Fruit fly (Drosophila melanogaster) whole organism, embryonic: ENCODE measurements around the gene cdi.

Experiments used
- CG12071 ChIP-seq: fragments of 200-800 bp; sonication (Bioruptor generic); optimal IDR thresholded peaks from 3 replicates; lab custom pipeline; 2018; ENCODE audit warnings: missing biosample characterization, mild to moderate bottlenecking, missing genetic modification characterization
- CG12299 ChIP-seq: fragments of 200-800 bp; sonication (Bioruptor generic); optimal IDR thresholded peaks from 2 replicates; lab custom pipeline; 2018; ENCODE audit warnings: missing biosample characterization, mild to moderate bottlenecking, missing genetic modification characterization
- CG12769 ChIP-seq: fragments of 200-800 bp; sonication (Bioruptor generic); optimal IDR thresholded peaks from 2 replicates; lab custom pipeline; 2019; ENCODE audit warnings: missing biosample characterization, mild to moderate bottlenecking, missing genetic modification characterization, moderate library complexity
- CG15696 ChIP-seq: fragments of 200-800 bp; sonication (Bioruptor generic); optimal IDR thresholded peaks from 2 replicates; lab custom pipeline; 2019; ENCODE audit warnings: missing biosample characterization, mild to moderate bottlenecking, missing genetic modification characterization, moderate library complexity
- CG1792 ChIP-seq: fragments of 200-800 bp; sonication (Bioruptor generic); optimal IDR thresholded peaks from 2 replicates; lab custom pipeline; 2016; ENCODE audit warnings: missing biosample characterization, missing genetic modification characterization
- CG18764 ChIP-seq: fragments of 200-800 bp; sonication (Bioruptor generic); optimal IDR thresholded peaks from 3 replicates; lab custom pipeline; 2016; ENCODE audit warnings: missing biosample characterization, missing genetic modification characterization
- CG2889 ChIP-seq: fragments of 200-800 bp; sonication (Bioruptor generic); IDR thresholded peaks from 3 replicates; pipeline ENCODE4 v1.3.6; 2022; ENCODE audit warnings: missing biosample characterization, missing genetic modification characterization
- CG34376 ChIP-seq: fragments of 200-800 bp; sonication (Bioruptor generic); optimal IDR thresholded peaks from 2 replicates; lab custom pipeline; 2018; ENCODE audit warnings: missing biosample characterization, mild to moderate bottlenecking, missing genetic modification characterization
- CG34422 ChIP-seq: fragments of 200-800 bp; sonication (Bioruptor generic); IDR thresholded peaks from 3 replicates; pipeline ENCODE4 v1.3.6; 2022; ENCODE audit warnings: missing biosample characterization, missing genetic modification characterization
- CG42726 ChIP-seq: fragments of 200-800 bp; sonication (Bioruptor generic); IDR thresholded peaks from 2 replicates; pipeline ENCODE4 v1.3.6; 2022; ENCODE audit warnings: missing biosample characterization, missing genetic modification characterization; ENCODE audit not compliant: partially characterized antibody
- CG4328 ChIP-seq: fragments of 200-800 bp; sonication (Bioruptor generic); optimal IDR thresholded peaks from 3 replicates; lab custom pipeline; 2017; ENCODE audit warnings: missing biosample characterization, missing genetic modification reagents, missing genetic modification characterization
- CG4424 ChIP-seq: fragments of 200-800 bp; sonication (Bioruptor generic); optimal IDR thresholded peaks from 3 replicates; lab custom pipeline; 2016; ENCODE audit warnings: missing biosample characterization, missing genetic modification characterization
- CG5180 ChIP-seq: fragments of 200-800 bp; sonication (Bioruptor generic); optimal IDR thresholded peaks from 3 replicates; lab custom pipeline; 2017; ENCODE audit warnings: missing biosample characterization, missing genetic modification characterization, mild to moderate bottlenecking, moderate library complexity, missing genetic modification reagents
- CG6854 ChIP-seq: fragments of 200-800 bp; sonication (Bioruptor generic); optimal IDR thresholded peaks from 3 replicates; lab custom pipeline; 2017; ENCODE audit warnings: missing biosample characterization, mild to moderate bottlenecking, missing genetic modification characterization
- CG7745 ChIP-seq: fragments of 200-800 bp; sonication (Bioruptor generic); optimal IDR thresholded peaks from 2 replicates; lab custom pipeline; 2018; ENCODE audit warnings: missing biosample characterization, mild to moderate bottlenecking, missing genetic modification characterization, moderate library complexity
- CG7928 ChIP-seq: fragments of 200-800 bp; sonication (Bioruptor generic); optimal IDR thresholded peaks from 2 replicates; lab custom pipeline; 2017; ENCODE audit warnings: missing biosample characterization, mild to moderate bottlenecking, missing genetic modification characterization
- D19B ChIP-seq: fragments of 200-800 bp; sonication (Bioruptor generic); optimal IDR thresholded peaks from 2 replicates; lab custom pipeline; 2017; ENCODE audit warnings: missing biosample characterization, mild to moderate bottlenecking, missing genetic modification characterization
- Dbx ChIP-seq: fragments of 200-800 bp; sonication (Bioruptor generic); IDR thresholded peaks from 3 replicates; pipeline ENCODE4 v1.3.6; 2022; ENCODE audit warnings: missing biosample characterization, missing genetic modification characterization
- Dip2 ChIP-seq: fragments of 200-800 bp; sonication (Bioruptor generic); IDR thresholded peaks from 2 replicates; pipeline ENCODE4 v1.3.6; 2022; ENCODE audit warnings: missing biosample characterization, missing genetic modification characterization
- Dll ChIP-seq: fragments of 200-800 bp; sonication (Bioruptor generic); IDR thresholded peaks from 4 replicates; pipeline ENCODE4 v1.3.6; 2022; ENCODE audit warnings: missing biosample characterization, missing genetic modification characterization; ENCODE audit not compliant: partially characterized antibody
- Fer1 ChIP-seq: fragments of 200-800 bp; sonication (Bioruptor generic); optimal IDR thresholded peaks from 2 replicates; lab custom pipeline; 2017; ENCODE audit warnings: missing biosample characterization, mild to moderate bottlenecking, missing genetic modification characterization
- Hand ChIP-seq: fragments of 200-800 bp; sonication (Bioruptor generic); optimal IDR thresholded peaks from 2 replicates; lab custom pipeline; 2017; ENCODE audit warnings: mild to moderate bottlenecking, missing biosample characterization, missing genetic modification reagents, missing genetic modification characterization
- Hmx ChIP-seq: fragments of 200-800 bp; sonication (Bioruptor generic); optimal IDR thresholded peaks from 2 replicates; lab custom pipeline; 2016; ENCODE audit warnings: missing biosample characterization, missing genetic modification characterization
- Mes4 ChIP-seq: fragments of 200-800 bp; sonication (Bioruptor generic); optimal IDR thresholded peaks from 2 replicates; lab custom pipeline; 2016; ENCODE audit warnings: missing biosample characterization, missing genetic modification characterization
- Nf-YC ChIP-seq: fragments of 200-800 bp; optimal IDR thresholded peaks from 3 replicates; lab custom pipeline; 2019; ENCODE audit warnings: missing biosample characterization, mild to moderate bottlenecking, missing genetic modification characterization, moderate library complexity
- NfI ChIP-seq: fragments of 200-800 bp; sonication (Bioruptor generic); optimal IDR thresholded peaks from 3 replicates; lab custom pipeline; 2018; ENCODE audit warnings: missing biosample characterization, mild to moderate bottlenecking, missing genetic modification characterization, moderate library complexity
- Optix ChIP-seq: fragments of 200-800 bp; sonication (Bioruptor generic); IDR thresholded peaks from 3 replicates; pipeline ENCODE4 v1.3.6; 2022; ENCODE audit warnings: missing biosample characterization, missing genetic modification characterization
- Ravus ChIP-seq: fragments of 200-800 bp; sonication (Bioruptor generic); IDR thresholded peaks from 2 replicates; pipeline ENCODE4 v1.3.6; 2022; ENCODE audit warnings: missing biosample characterization, missing genetic modification characterization
- Taf1 ChIP-seq: fragments of 200-800 bp; sonication (Bioruptor generic); IDR thresholded peaks from 2 replicates; pipeline ENCODE4 v1.3.6; 2022; ENCODE audit warnings: missing biosample characterization, missing genetic modification characterization
- Trl ChIP-seq, 3 experiments: fragments of >200 bp in 2 of 3; fragments of 200-800 bp in 1 of 3; sonication (Bioruptor generic) in 1 of 3; optimal IDR thresholded peaks; 2 replicates in 1 of 3; 3 replicates in 2 of 3; lab custom pipeline; 2016 to 2017; ENCODE audit warnings: missing biosample characterization in 1 of 3, missing genetic modification characterization in 1 of 3
- YL-1 ChIP-seq: fragments of 200-800 bp; sonication (Bioruptor generic); optimal IDR thresholded peaks from 3 replicates; lab custom pipeline; 2017; ENCODE audit warnings: missing biosample characterization, mild to moderate bottlenecking, missing genetic modification characterization
- ara ChIP-seq: fragments of 200-800 bp; sonication (Bioruptor generic); IDR thresholded peaks from 2 replicates; pipeline ENCODE4 v1.3.6; 2022; ENCODE audit warnings: missing biosample characterization, missing genetic modification characterization
- ash1 ChIP-seq: fragments of 200-800 bp; sonication (Bioruptor generic); optimal IDR thresholded peaks from 2 replicates; lab custom pipeline; 2018; ENCODE audit warnings: missing biosample characterization, mild to moderate bottlenecking, missing genetic modification characterization
- bcd ChIP-seq: fragments of 200-800 bp; sonication (Bioruptor generic); optimal IDR thresholded peaks from 2 replicates; lab custom pipeline; 2017; ENCODE audit warnings: missing biosample characterization, mild to moderate bottlenecking, missing genetic modification characterization
- gro ChIP-seq: fragments of 200-800 bp; sonication (Bioruptor generic); optimal IDR thresholded peaks from 2 replicates; lab custom pipeline; 2016; ENCODE audit warnings: missing biosample characterization, missing genetic modification characterization
- her ChIP-seq: fragments of 200-800 bp; sonication (Bioruptor generic); optimal IDR thresholded peaks from 2 replicates; lab custom pipeline; 2016; ENCODE audit warnings: missing biosample characterization, missing genetic modification characterization
- ind ChIP-seq: fragments of 200-800 bp; sonication (Bioruptor generic); optimal IDR thresholded peaks from 3 replicates; lab custom pipeline; 2016; ENCODE audit warnings: missing biosample characterization, missing genetic modification characterization
- jing ChIP-seq: fragments of 200-800 bp; sonication (Bioruptor generic); optimal IDR thresholded peaks from 2 replicates; lab custom pipeline; 2018; ENCODE audit warnings: missing biosample characterization, mild to moderate bottlenecking, missing genetic modification characterization
- kay ChIP-seq: fragments of 200-800 bp; sonication (Bioruptor generic); optimal IDR thresholded peaks from 2 replicates; lab custom pipeline; 2016; ENCODE audit warnings: missing biosample characterization, missing genetic modification characterization
- ken ChIP-seq: fragments of 200-800 bp; sonication (Bioruptor generic); IDR thresholded peaks from 3 replicates; pipeline ENCODE4 v1.3.6; 2022; ENCODE audit warnings: missing biosample characterization, missing genetic modification characterization
- klu ChIP-seq: fragments of 200-800 bp; sonication (Bioruptor generic); IDR thresholded peaks from 2 replicates; pipeline ENCODE4 v1.3.6; 2022; ENCODE audit warnings: missing biosample characterization, missing genetic modification characterization
- kni ChIP-seq: fragments of 200-800 bp; sonication (Bioruptor generic); optimal IDR thresholded peaks from 3 replicates; lab custom pipeline; 2017; ENCODE audit warnings: mild to moderate bottlenecking, missing biosample characterization, missing genetic modification reagents, missing genetic modification characterization
- slbo ChIP-seq: fragments of 200-800 bp; sonication (Bioruptor generic); IDR thresholded peaks from 2 replicates; pipeline ENCODE4 v1.3.6; 2022; ENCODE audit warnings: missing biosample characterization, missing genetic modification characterization
- ssp ChIP-seq: fragments of 200-800 bp; sonication (Bioruptor generic); IDR thresholded peaks from 2 replicates; pipeline ENCODE4 v1.3.6; 2022; ENCODE audit warnings: missing biosample characterization, missing genetic modification characterization
- tgo ChIP-seq: fragments of 200-800 bp; sonication (Bioruptor generic); IDR thresholded peaks from 3 replicates; pipeline ENCODE4 v1.3.6; 2022; ENCODE audit warnings: missing biosample characterization, missing genetic modification characterization
- tna ChIP-seq: fragments of 200-800 bp; sonication (Bioruptor generic); IDR thresholded peaks from 2 replicates; pipeline ENCODE4 v1.3.6; 2022; ENCODE audit warnings: missing biosample characterization, missing genetic modification characterization; ENCODE audit not compliant: partially characterized antibody
- trem ChIP-seq: fragments of 200-800 bp; optimal IDR thresholded peaks from 3 replicates; lab custom pipeline; 2019; ENCODE audit warnings: missing biosample characterization, mild to moderate bottlenecking, missing genetic modification characterization, moderate library complexity
- usp ChIP-seq: fragments of >200 bp; optimal IDR thresholded peaks from 2 replicates; lab custom pipeline; 2017; ENCODE audit warnings: missing biosample characterization, missing genetic modification characterization
- zen2 ChIP-seq: fragments of 200-800 bp; sonication (Bioruptor generic); IDR thresholded peaks from 3 replicates; pipeline ENCODE4 v1.3.6; 2022; ENCODE audit warnings: missing biosample characterization, missing genetic modification characterization; ENCODE audit not compliant: partially characterized antibody

Gene cdi

DNA sequence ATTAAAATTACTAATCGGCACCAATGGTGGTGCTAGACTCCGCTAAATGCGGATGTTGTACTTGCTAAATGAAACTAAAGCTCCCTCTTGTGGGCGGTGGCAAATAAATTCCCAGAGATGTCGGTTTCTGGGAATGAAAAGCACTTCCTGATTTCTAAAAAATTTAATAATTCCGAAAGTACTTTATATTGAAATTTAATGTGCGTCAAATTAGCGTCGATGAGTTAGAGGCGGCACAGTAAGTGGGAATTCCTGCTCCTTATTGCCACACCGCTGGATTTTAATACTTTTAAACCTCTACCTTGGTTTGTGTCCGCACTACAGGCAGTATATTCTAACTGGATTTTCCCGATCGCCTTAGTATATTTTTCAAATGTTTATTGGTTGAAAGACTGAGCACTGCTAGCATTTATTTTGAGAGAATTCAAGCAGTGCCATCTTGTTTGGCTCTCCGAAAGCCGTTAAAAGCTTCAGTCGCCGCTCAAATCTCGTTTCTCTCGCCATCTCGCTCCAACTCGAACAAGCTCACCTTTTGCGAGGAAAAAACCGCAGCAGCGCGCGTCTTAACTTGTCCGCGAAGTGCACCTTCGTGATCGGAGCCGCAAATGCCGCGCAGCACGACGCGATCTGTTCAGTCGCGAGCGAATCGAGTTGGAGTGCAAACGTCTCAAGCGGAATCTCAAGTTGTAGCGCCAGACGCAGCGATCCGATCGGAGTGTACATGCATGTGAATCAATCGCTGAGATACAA, 2.4 kb upstream of the cdi start, which contains the start of gene CG6040 (continued):
- TF ChIP-seq ash1 (GFP tag; lab: Kevin White, UChicago) (no peak), bcd (GFP tag; lab: Kevin White, UChicago) (peak; percentile 63), CG7745 (tag; lab: Kevin White, UChicago) (no peak), klu (GFP tag; lab: Robert Waterston, UW) (no peak), ara (GFP tag; lab: Robert Waterston, UW) (no peak), ind (GFP tag; lab: Kevin White, UChicago) (peak; percentile 37), CG12769 (tag; lab: Kevin White, UChicago) (no peak), CG4424 (GFP tag; lab: Kevin White, UChicago) (peak; percentile 34), Taf1 (GFP tag; lab: Robert Waterston, UW) (no peak), Mes4 (GFP tag; lab: Kevin White, UChicago) (no peak), Nf-YC (tag; lab: Kevin White, UChicago) (peak; percentile 24), usp (no peak), Fer1 (GFP tag; lab: Kevin White, UChicago) (peak; percentile 54), CG18764 (peak; percentile 37), CG12299 (tag; lab: Kevin White, UChicago) (no peak), kay (GFP tag; lab: Kevin White, UChicago) (no peak), zen2 (GFP tag; lab: Robert Waterston, UW) (peak; percentile 60; the same call in 1 of the 3 replicates), her (no peak), trem (tag; lab: Kevin White, UChicago) (peak; percentile 59), CG4328 (GFP tag; lab: Kevin White, UChicago) (no peak), NfI (GFP tag; lab: Kevin White, UChicago) (peak; percentile 49), Hand (GFP tag; lab: Kevin White, UChicago) (no peak), CG2889 (GFP tag; lab: Robert Waterston, UW) (no peak), Dbx (GFP tag; lab: Robert Waterston, UW) (no peak), CG34422 (GFP tag; lab: Robert Waterston, UW) (0 out of 3 replicates have a peak, but pooled peaks have one; percentile 27), slbo (GFP tag; lab: Robert Waterston, UW) (peak; percentile 68; the same call in 1 of the 2 replicates), CG34376 (no peak), ken (no peak; the same call in 2 of the 3 replicates), jing (GFP tag; lab: Kevin White, UChicago) (peak; percentile 17), tna (GFP tag; lab: Robert Waterston, UW) (0 out of 2 replicates have a peak, but pooled peaks have one; percentile 45), tgo (GFP tag; lab: Robert Waterston, UW) (no peak), kni (GFP tag; lab: Kevin White, UChicago) (no peak), Optix (0 out of 3 replicates have a peak, but pooled peaks have one; percentile 13), CG6854 (GFP tag; lab: Kevin White, UChicago) (no peak), CG1792 (peak; percentile 21), Hmx (GFP tag; lab: Kevin White, UChicago) (no peak), Ravus (GFP tag; lab: Robert Waterston, UW) (no peak), D19B (GFP tag; lab: Kevin White, UChicago) (no peak), CG12071 (no peak), Dll (GFP tag; lab: Robert Waterston, UW) (0 out of 4 replicates have a peak, but pooled peaks have one; percentile 16), gro (no peak), ssp (GFP tag; lab: Robert Waterston, UW) (peak; percentile 26; the same call in 1 of the 2 replicates), Trl (optimal IDR thresholded peaks at IDR 0.05; lab: Kevin White, UChicago) (peak; percentile 61), Trl (GFP tag; optimal IDR thresholded peaks at IDR 0.05; lab: Kevin White, UChicago) (peak; percentile 66), CG7928 (GFP tag; lab: Kevin White, UChicago) (peak; percentile 38), YL-1 (GFP tag; lab: Kevin White, UChicago) (no peak), Dip2 (GFP tag; lab: Robert Waterston, UW) (no peak), CG15696 (tag; lab: Kevin White, UChicago) (peak; percentile 37), CG42726 (no peak), CG5180 (GFP tag; lab: Kevin White, UChicago) (peak; percentile 46)
